Fruit fly (Drosophila melanogaster) whole organism, embryonic: ENCODE measurements around the gene Ugt305A1.

ENCODE experiments used
- Ada2b ChIP-seq: fragments of 200-800 bp; sonication (Bioruptor generic); IDR thresholded peaks from 2 replicates; pipeline ENCODE4 v1.3.6; 2022; ENCODE audit warnings: missing biosample characterization, missing genetic modification characterization
- Antp ChIP-seq: fragments of 200-800 bp; sonication (Bioruptor generic); optimal IDR thresholded peaks from 3 replicates; lab custom pipeline; 2016; ENCODE audit warnings: missing biosample characterization, missing genetic modification characterization
- Atf-2 ChIP-seq: fragments of 200-800 bp; sonication (Bioruptor generic); optimal IDR thresholded peaks from 2 replicates; lab custom pipeline; 2016; ENCODE audit warnings: missing biosample characterization, missing genetic modification characterization
- BtbVII ChIP-seq: fragments of 200-800 bp; sonication (Bioruptor generic); optimal IDR thresholded peaks from 3 replicates; lab custom pipeline; 2017; ENCODE audit warnings: missing biosample characterization, mild to moderate bottlenecking, missing genetic modification characterization
- CG1024 ChIP-seq: fragments of 200-800 bp; sonication (Bioruptor generic); IDR thresholded peaks from 2 replicates; pipeline ENCODE4 v1.3.6; 2022; ENCODE audit warnings: missing biosample characterization, missing genetic modification characterization
- CG12659 ChIP-seq: fragments of 200-800 bp; sonication (Bioruptor generic); optimal IDR thresholded peaks from 3 replicates; lab custom pipeline; 2017; ENCODE audit warnings: mild to moderate bottlenecking, missing biosample characterization, missing genetic modification reagents, missing genetic modification characterization
- CG12744 ChIP-seq: fragments of 200-800 bp; sonication (Bioruptor generic); optimal IDR thresholded peaks from 2 replicates; lab custom pipeline; 2016; ENCODE audit warnings: missing biosample characterization, missing genetic modification characterization
- CG13296 ChIP-seq: fragments of 200-800 bp; sonication (Bioruptor generic); optimal IDR thresholded peaks from 3 replicates; lab custom pipeline; 2018; ENCODE audit warnings: missing biosample characterization, mild to moderate bottlenecking, missing genetic modification characterization
- CG13624 ChIP-seq: fragments of 200-800 bp; sonication (Bioruptor generic); optimal IDR thresholded peaks from 2 replicates; lab custom pipeline; 2016; ENCODE audit warnings: missing biosample characterization, missing genetic modification characterization
- CG14050 ChIP-seq: fragments of 200-800 bp; sonication (Bioruptor generic); IDR thresholded peaks from 3 replicates; pipeline ENCODE4 v1.3.6; 2022; ENCODE audit warnings: missing biosample characterization, missing genetic modification characterization
- CG14710 ChIP-seq: fragments of 200-800 bp; sonication (Bioruptor generic); optimal IDR thresholded peaks from 3 replicates; lab custom pipeline; 2019; ENCODE audit warnings: missing biosample characterization, mild to moderate bottlenecking, missing genetic modification characterization, moderate library complexity
- CG15073 ChIP-seq: fragments of 200-800 bp; sonication (Bioruptor generic); optimal IDR thresholded peaks from 2 replicates; lab custom pipeline; 2016; ENCODE audit warnings: missing biosample characterization, missing genetic modification characterization
- CG16813 ChIP-seq: fragments of 200-800 bp; sonication (Bioruptor generic); IDR thresholded peaks from 3 replicates; pipeline ENCODE4 v1.3.6; 2022; ENCODE audit warnings: missing biosample characterization, missing genetic modification characterization; ENCODE audit not compliant: partially characterized antibody
- CG18599 ChIP-seq: fragments of 200-800 bp; sonication (Bioruptor generic); optimal IDR thresholded peaks from 3 replicates; lab custom pipeline; 2017; ENCODE audit warnings: missing biosample characterization, missing genetic modification characterization, mild to moderate bottlenecking, moderate library complexity, missing genetic modification reagents
- CG2889 ChIP-seq: fragments of 200-800 bp; sonication (Bioruptor generic); IDR thresholded peaks from 3 replicates; pipeline ENCODE4 v1.3.6; 2022; ENCODE audit warnings: missing biosample characterization, missing genetic modification characterization
- CG30403 ChIP-seq: fragments of 200-800 bp; sonication (Bioruptor generic); optimal IDR thresholded peaks from 3 replicates; lab custom pipeline; 2016; ENCODE audit warnings: missing biosample characterization, missing genetic modification characterization
- CG33557 ChIP-seq: fragments of 200-800 bp; sonication (Bioruptor generic); optimal IDR thresholded peaks from 2 replicates; lab custom pipeline; 2019; ENCODE audit warnings: missing biosample characterization, mild to moderate bottlenecking, missing genetic modification characterization, moderate library complexity
- CG3995 ChIP-seq: fragments of 200-800 bp; sonication (Bioruptor generic); optimal IDR thresholded peaks from 3 replicates; lab custom pipeline; 2016; ENCODE audit warnings: missing biosample characterization, missing genetic modification characterization
- CG42726 ChIP-seq: fragments of 200-800 bp; sonication (Bioruptor generic); IDR thresholded peaks from 2 replicates; pipeline ENCODE4 v1.3.6; 2022; ENCODE audit warnings: missing biosample characterization, missing genetic modification characterization; ENCODE audit not compliant: partially characterized antibody
- CG4707 ChIP-seq: fragments of 200-800 bp; sonication (Bioruptor generic); optimal IDR thresholded peaks from 2 replicates; lab custom pipeline; 2018; ENCODE audit warnings: missing biosample characterization, mild to moderate bottlenecking, missing genetic modification characterization, moderate library complexity
- CG7357 ChIP-seq: fragments of 200-800 bp; sonication (Bioruptor generic); IDR thresholded peaks from 3 replicates; pipeline ENCODE4 v1.3.6; 2022; ENCODE audit warnings: missing biosample characterization, missing genetic modification characterization
- CG7372 ChIP-seq: fragments of 200-800 bp; sonication (Bioruptor generic); IDR thresholded peaks from 2 replicates; pipeline ENCODE4 v1.3.6; 2022; ENCODE audit warnings: missing biosample characterization, missing genetic modification characterization
- CG7839 ChIP-seq: fragments of 200-800 bp; sonication (Bioruptor generic); optimal IDR thresholded peaks from 3 replicates; lab custom pipeline; 2018; ENCODE audit warnings: missing biosample characterization, mild to moderate bottlenecking, missing genetic modification characterization, moderate library complexity
- CG8089 ChIP-seq: fragments of 200-800 bp; sonication (Bioruptor generic); optimal IDR thresholded peaks from 3 replicates; lab custom pipeline; 2016; ENCODE audit warnings: missing biosample characterization, missing genetic modification characterization
- CG9215 ChIP-seq: fragments of 200-800 bp; sonication (Bioruptor generic); IDR thresholded peaks from 2 replicates; pipeline ENCODE4 v1.3.6; 2022; ENCODE audit warnings: missing biosample characterization, missing genetic modification characterization
- Ets65A ChIP-seq: fragments of 200-800 bp; sonication (Bioruptor generic); peaks from one replicate; lab custom pipeline; 2016; ENCODE audit warnings: missing biosample characterization, missing genetic modification characterization
- Gsc ChIP-seq: fragments of 200-800 bp; sonication (Bioruptor generic); IDR thresholded peaks from 2 replicates; pipeline ENCODE4 v1.3.6; 2022; ENCODE audit warnings: missing biosample characterization, missing genetic modification characterization
- Hmx ChIP-seq: fragments of 200-800 bp; sonication (Bioruptor generic); optimal IDR thresholded peaks from 2 replicates; lab custom pipeline; 2016; ENCODE audit warnings: missing biosample characterization, missing genetic modification characterization
- Jarid2 ChIP-seq: fragments of 200-800 bp; sonication (Bioruptor generic); optimal IDR thresholded peaks from 3 replicates; lab custom pipeline; 2017; ENCODE audit warnings: mild to moderate bottlenecking, missing biosample characterization, missing genetic modification reagents, missing genetic modification characterization
- Med ChIP-seq: fragments of 200-800 bp; sonication (Bioruptor generic); peaks from one replicate; lab custom pipeline; 2016; ENCODE audit warnings: missing biosample characterization, missing genetic modification characterization, mild to moderate bottlenecking, inconsistent platforms, moderate library complexity
- Myb ChIP-seq: fragments of 200-800 bp; sonication (Bioruptor generic); optimal IDR thresholded peaks from 2 replicates; lab custom pipeline; 2016; ENCODE audit warnings: missing biosample characterization, missing genetic modification characterization
- NK7.1 ChIP-seq: fragments of 200-800 bp; sonication (Bioruptor generic); optimal IDR thresholded peaks from 3 replicates; lab custom pipeline; 2016; ENCODE audit warnings: missing biosample characterization, missing genetic modification characterization
- Pdp1 ChIP-seq, 2 experiments: fragments of 200-800 bp; sonication (Bioruptor generic); optimal IDR thresholded peaks; 3 replicates each; lab custom pipeline; 2016; ENCODE audit warnings: missing biosample characterization in 2 of 2, missing genetic modification characterization in 2 of 2, mild to moderate bottlenecking in 1 of 2, moderate library complexity in 1 of 2
- Ravus ChIP-seq: fragments of 200-800 bp; sonication (Bioruptor generic); IDR thresholded peaks from 2 replicates; pipeline ENCODE4 v1.3.6; 2022; ENCODE audit warnings: missing biosample characterization, missing genetic modification characterization
- Usf ChIP-seq: fragments of 200-800 bp; sonication (Bioruptor generic); optimal IDR thresholded peaks from 2 replicates; lab custom pipeline; 2017; ENCODE audit warnings: missing genotype, missing biosample characterization, missing genetic modification characterization
- ara ChIP-seq: fragments of 200-800 bp; sonication (Bioruptor generic); IDR thresholded peaks from 2 replicates; pipeline ENCODE4 v1.3.6; 2022; ENCODE audit warnings: missing biosample characterization, missing genetic modification characterization
- da ChIP-seq: fragments of 200-800 bp; sonication (Bioruptor generic); optimal IDR thresholded peaks from 2 replicates; lab custom pipeline; 2016; ENCODE audit warnings: missing biosample characterization, missing genetic modification characterization
- danr ChIP-seq: fragments of 200-800 bp; sonication (Bioruptor generic); IDR thresholded peaks from 2 replicates; pipeline ENCODE4 v1.3.6; 2022; ENCODE audit warnings: missing biosample characterization, missing genetic modification characterization
- dmrt11E ChIP-seq: fragments of 200-800 bp; sonication (Bioruptor generic); optimal IDR thresholded peaks from 3 replicates; lab custom pipeline; 2018; ENCODE audit warnings: missing biosample characterization, mild to moderate bottlenecking, missing genetic modification characterization, moderate library complexity
- ewg ChIP-seq: fragments of 200-800 bp; sonication (Bioruptor generic); optimal IDR thresholded peaks from 3 replicates; lab custom pipeline; 2017; ENCODE audit warnings: mild to moderate bottlenecking, missing biosample characterization, missing genetic modification reagents, missing genetic modification characterization
- fd96Cb ChIP-seq: fragments of 200-800 bp; sonication (Bioruptor generic); optimal IDR thresholded peaks from 2 replicates; lab custom pipeline; 2018; ENCODE audit warnings: missing biosample characterization, mild to moderate bottlenecking, missing genetic modification characterization, moderate library complexity
- gt ChIP-seq: fragments of 200-800 bp; sonication (Bioruptor generic); IDR thresholded peaks from 2 replicates; pipeline ENCODE4 v1.3.6; 2022; ENCODE audit warnings: missing biosample characterization, missing genetic modification characterization
- hth ChIP-seq: fragments of >200 bp; optimal IDR thresholded peaks from 2 replicates; lab custom pipeline; 2017; ENCODE audit warnings: inconsistent platforms
- knrl ChIP-seq: fragments of 200-800 bp; sonication (Bioruptor generic); IDR thresholded peaks from 3 replicates; pipeline ENCODE4 v1.3.6; 2022; ENCODE audit warnings: missing biosample characterization, missing genetic modification characterization; ENCODE audit not compliant: partially characterized antibody
- lola ChIP-seq, 3 experiments: fragments of >200 bp in 2 of 3; fragments of 200-800 bp in 1 of 3; sonication (Bioruptor generic) in 1 of 3; optimal IDR thresholded peaks; 2 replicates each; lab custom pipeline; 2017 to 2019; ENCODE audit warnings: missing biosample characterization in 3 of 3, missing genetic modification characterization in 3 of 3, mild to moderate bottlenecking in 1 of 3, moderate library complexity in 1 of 3
- pan ChIP-seq, 4 experiments: fragments of >200 bp in 3 of 4; fragments of 200-800 bp in 1 of 4; sonication (Bioruptor generic) in 1 of 4; optimal IDR thresholded peaks in 3 of 4; IDR thresholded peaks in 1 of 4; 2 replicates each; pipeline versions ENCODE4 v1.3.6 to Lab custom; 2017 to 2022; ENCODE audit warnings: missing biosample characterization in 2 of 4, missing genetic modification characterization in 2 of 4, mixed read lengths in 1 of 4
- so ChIP-seq: fragments of 200-800 bp; sonication (Bioruptor generic); IDR thresholded peaks from 3 replicates; pipeline ENCODE4 v1.3.6; 2022; ENCODE audit warnings: missing biosample characterization, missing genetic modification characterization
- sr ChIP-seq: fragments of 200-800 bp; sonication (Bioruptor generic); IDR thresholded peaks from 3 replicates; pipeline ENCODE4 v1.3.6; 2022; ENCODE audit warnings: missing biosample characterization, missing genetic modification characterization
- tll ChIP-seq, 2 experiments: fragments of 200-800 bp in 1 of 2; fragments of >200 bp in 1 of 2; sonication (Bioruptor generic) in 1 of 2; optimal IDR thresholded peaks; 2 replicates each; lab custom pipeline; 2017 to 2019; ENCODE audit warnings: missing biosample characterization in 2 of 2, missing genetic modification characterization in 2 of 2, mild to moderate bottlenecking in 1 of 2, moderate library complexity in 1 of 2
- zfh2 ChIP-seq: fragments of 200-800 bp; sonication (Bioruptor generic); optimal IDR thresholded peaks from 2 replicates; lab custom pipeline; 2016; ENCODE audit warnings: missing biosample characterization, missing genetic modification characterization

Gene Ugt305A1

dm6 chr3L:4071561-4072049 is 12.0 kb downstream of the Ugt305A1 start, which contains the start of gene wit (continued):
- TF ChIP-seq CG14710 (no peak), CG9215 (GFP tag; lab: Robert Waterston, UW) (no peak), Hmx (GFP tag; lab: Kevin White, UChicago) (no peak), Ravus (no peak), CG7372 (GFP tag; lab: Robert Waterston, UW) (peak; percentile 47; the same call in 1 of the 2 replicates), CG7357 (GFP tag; lab: Robert Waterston, UW) (no peak), CG14050 (no peak; the same call in 2 of the 3 replicates), CG3995 (GFP tag; lab: Kevin White, UChicago) (no peak), Antp (GFP tag; lab: Kevin White, UChicago) (no peak), CG12659 (GFP tag; lab: Kevin White, UChicago) (no peak), CG18599 (GFP tag; lab: Kevin White, UChicago) (peak; percentile 49), danr (no peak), Ada2b (GFP tag; lab: Robert Waterston, UW) (no peak), Jarid2 (GFP tag; lab: Kevin White, UChicago) (peak; percentile 68), CG4707 (GFP tag; lab: Kevin White, UChicago) (peak; percentile 22), Ets65A (GFP tag; lab: Kevin White, UChicago) (peak; percentile 80), knrl (no peak), CG1024 (GFP tag; lab: Robert Waterston, UW) (no peak), CG13296 (GFP tag; lab: Kevin White, UChicago) (peak; percentile 46), fd96Cb (tag; lab: Kevin White, UChicago) (no peak), CG13624 (GFP tag; lab: Kevin White, UChicago) (no peak), ewg (GFP tag; lab: Kevin White, UChicago) (no peak), ara (GFP tag; lab: Robert Waterston, UW) (no peak), Med (peak; percentile 87), CG33557 (no peak), CG16813 (GFP tag; lab: Robert Waterston, UW) (no peak), Myb (GFP tag; lab: Kevin White, UChicago) (no peak), Atf-2 (GFP tag; lab: Kevin White, UChicago) (no peak), CG7839 (tag; lab: Kevin White, UChicago) (no peak), Usf (GFP tag; lab: Kevin White, UChicago) (no peak), Pdp1 (GFP tag; optimal IDR thresholded peaks at IDR 0.05; lab: Kevin White, UChicago) (peak in 1 of 2 experiments; percentile 73), CG2889 (GFP tag; lab: Robert Waterston, UW) (no peak), lola (GFP tag; optimal IDR thresholded peaks at IDR 0.05; lab: Kevin White, UChicago) (no peak), da (GFP tag; lab: Kevin White, UChicago) (no peak), CG42726 (GFP tag; lab: Robert Waterston, UW) (0 out of 2 replicates have a peak, but pooled peaks have one; percentile 16), so (GFP tag; lab: Robert Waterston, UW) (no peak; the same call in 2 of the 3 replicates), Gsc (no peak), hth (no peak), CG12744 (no peak), BtbVII (GFP tag; lab: Kevin White, UChicago) (peak; percentile 66), zfh2 (GFP tag; lab: Kevin White, UChicago) (no peak), pan (optimal IDR thresholded peaks at IDR 0.05; lab: Kevin White, UChicago) (no peak), pan (GFP tag; optimal IDR thresholded peaks at IDR 0.05 in 1 of 2, IDR thresholded peaks at IDR 0.05 in 1 of 2) (peak in 1 of 2 experiments; percentile 30), dmrt11E (tag; lab: Kevin White, UChicago) (no peak), NK7.1 (GFP tag; lab: Kevin White, UChicago) (peak; percentile 20), CG8089 (no peak), gt (no peak), sr (GFP tag; lab: Robert Waterston, UW) (peak; percentile 73; the same call in 2 of the 3 replicates), tll (GFP tag; optimal IDR thresholded peaks at IDR 0.05; lab: Kevin White, UChicago) (no peak), CG15073 (GFP tag; lab: Kevin White, UChicago) (no peak), CG30403 (GFP tag; lab: Kevin White, UChicago) (peak; percentile 36)
